Worm (Caenorhabditis elegans) whole organism, young adult: ENCODE measurements around the gene nhr-105.

Experiments used
- B0019.2 ChIP-seq: fragments of 200-800 bp; sonication (Bioruptor generic); conservative IDR thresholded peaks from 2 replicates; pipeline ENCODE4 v1.3.6; 2022; ENCODE audit warnings: missing genetic modification reagents, missing genetic modification characterization, missing compliant biosample characterization
- B0035.1 ChIP-seq: sonication (generic microtip); optimal IDR thresholded peaks from 2 replicates; lab custom pipeline; 2016; ENCODE audit warnings: missing genetic modification characterization, mild to moderate bottlenecking, missing compliant biosample characterization, missing genotype, missing genetic modification reagents
- C06A6.2 ChIP-seq: fragments of 200-800 bp; sonication (Bioruptor generic); conservative IDR thresholded peaks from 2 replicates; pipeline ENCODE4 v1.3.6; 2022; ENCODE audit warnings: missing genetic modification characterization, missing compliant biosample characterization
- C17E4.6 ChIP-seq: fragments of 200-800 bp; sonication (Bioruptor generic); IDR thresholded peaks from 2 replicates; pipeline ENCODE4 v1.3.6; 2022; ENCODE audit warnings: missing genetic modification reagents, missing genetic modification characterization, missing compliant biosample characterization
- F23B12.7 ChIP-seq: sonication (generic microtip); optimal IDR thresholded peaks from 2 replicates; lab custom pipeline; 2017; ENCODE audit warnings: missing genetic modification characterization, mild to moderate bottlenecking, missing compliant biosample characterization, antibody characterized with exemption, moderate library complexity; ENCODE audit not compliant: insufficient read depth
- F39B2.1 ChIP-seq: fragments of 200-800 bp; sonication (Bioruptor generic); IDR thresholded peaks from 2 replicates; pipeline ENCODE4 v1.3.6; 2022; ENCODE audit warnings: missing genetic modification reagents, missing genetic modification characterization, missing compliant biosample characterization
- F55B11.4 ChIP-seq: sonication (generic microtip); optimal IDR thresholded peaks from 2 replicates; lab custom pipeline; 2016; ENCODE audit warnings: missing compliant biosample characterization, missing genetic modification characterization, borderline replicate concordance; ENCODE audit not compliant: insufficient read depth
- F57C9.4 ChIP-seq: sonication (generic microtip); optimal IDR thresholded peaks from 2 replicates; lab custom pipeline; 2017; ENCODE audit warnings: mild to moderate bottlenecking, missing genetic modification characterization, missing compliant biosample characterization
- K11D2.4 ChIP-seq: fragments of 200-800 bp; sonication (Bioruptor generic); IDR thresholded peaks from 2 replicates; pipeline ENCODE4 v1.3.6; 2022; ENCODE audit warnings: missing genetic modification reagents, missing genetic modification characterization, missing compliant biosample characterization
- Y53F4B.3 ChIP-seq: fragments of 200-800 bp; sonication (Bioruptor generic); IDR thresholded peaks from 2 replicates; pipeline ENCODE4 v1.3.6; 2022; ENCODE audit warnings: missing genetic modification reagents, missing genetic modification characterization, missing compliant biosample characterization
- Y53G8AR.9 ChIP-seq: fragments of 200-800 bp; sonication (Bioruptor generic); conservative IDR thresholded peaks from 2 replicates; pipeline ENCODE4 v1.3.6; 2022; ENCODE audit warnings: missing genetic modification reagents, missing genetic modification characterization, missing compliant biosample characterization
- Y67H2A.10 ChIP-seq: fragments of 200-800 bp; sonication (Bioruptor generic); conservative IDR thresholded peaks from 2 replicates; pipeline ENCODE4 v1.3.6; 2022; ENCODE audit warnings: missing genetic modification reagents, missing genetic modification characterization, missing compliant biosample characterization
- Y95B8A.8 ChIP-seq: fragments of 200-800 bp; sonication (Bioruptor generic); IDR thresholded peaks from 2 replicates; pipeline ENCODE4 v1.3.6; 2022; ENCODE audit warnings: missing genetic modification reagents, missing genetic modification characterization, missing compliant biosample characterization
- aptf-3 ChIP-seq: fragments of 200-800 bp; sonication (Bioruptor generic); IDR thresholded peaks from 2 replicates; pipeline ENCODE4 v1.3.6; 2022; ENCODE audit warnings: missing genetic modification characterization, missing compliant biosample characterization
- atf-7 ChIP-seq: sonication (generic microtip); optimal IDR thresholded peaks from 2 replicates; lab custom pipeline; 2017; ENCODE audit warnings: mild to moderate bottlenecking, missing genetic modification characterization, missing compliant biosample characterization
- athp-1 ChIP-seq: sonication (generic microtip); optimal IDR thresholded peaks from 2 replicates; lab custom pipeline; 2017; ENCODE audit warnings: mild to moderate bottlenecking, missing genetic modification characterization, missing compliant biosample characterization
- bed-2 ChIP-seq: fragments of 200-800 bp; sonication (Bioruptor generic); IDR thresholded peaks from 2 replicates; pipeline ENCODE4 v1.3.6; 2022; ENCODE audit warnings: missing genetic modification reagents, missing genetic modification characterization, missing compliant biosample characterization
- ccch-3 ChIP-seq: fragments of 200-800 bp; sonication (Bioruptor generic); optimal IDR thresholded peaks from 2 replicates; lab custom pipeline; 2018; ENCODE audit warnings: mild to moderate bottlenecking, missing genetic modification characterization, missing compliant biosample characterization
- ceh-27 ChIP-seq: fragments of 200-800 bp; sonication (Bioruptor generic); optimal IDR thresholded peaks from 2 replicates; lab custom pipeline; 2018; ENCODE audit warnings: mild to moderate bottlenecking, missing genetic modification characterization, moderate library complexity, missing compliant biosample characterization
- ceh-40 ChIP-seq: fragments of 200-800 bp; sonication (Bioruptor generic); IDR thresholded peaks from 2 replicates; pipeline ENCODE4 v1.3.6; 2022; ENCODE audit warnings: missing genetic modification characterization, missing compliant biosample characterization
- ceh-58 ChIP-seq: fragments of 200-800 bp; sonication (Bioruptor generic); IDR thresholded peaks from 2 replicates; pipeline ENCODE4 v1.3.6; 2022; ENCODE audit warnings: missing genetic modification characterization, missing compliant biosample characterization
- die-1 ChIP-seq: sonication (generic microtip); optimal IDR thresholded peaks from 2 replicates; lab custom pipeline; 2016; ENCODE audit warnings: missing genotype, mild to moderate bottlenecking, missing genetic modification characterization, missing compliant biosample characterization
- dox-1 ChIP-seq: fragments of 200-800 bp; sonication (Bioruptor generic); IDR thresholded peaks from 2 replicates; pipeline ENCODE4 v1.3.6; 2022; ENCODE audit warnings: missing genetic modification reagents, missing genetic modification characterization, missing compliant biosample characterization
- dpl-1 ChIP-seq: fragments of 150-350 bp; optimal IDR thresholded peaks from 2 replicates; lab custom pipeline; 2014; ENCODE audit warnings: missing biosample characterization, missing genetic modification reagents, missing genetic modification characterization
- egl-44 ChIP-seq: fragments of 200-800 bp; sonication (Bioruptor generic); IDR thresholded peaks from 2 replicates; pipeline ENCODE4 v1.3.6; 2022; ENCODE audit warnings: missing genetic modification reagents, missing genetic modification characterization, missing compliant biosample characterization
- hlh-12 ChIP-seq: sonication (generic microtip); optimal IDR thresholded peaks from 2 replicates; lab custom pipeline; 2016; ENCODE audit warnings: missing genetic modification characterization, missing compliant biosample characterization
- let-526 ChIP-seq: fragments of 200-800 bp; sonication (Bioruptor generic); IDR thresholded peaks from 2 replicates; pipeline ENCODE4 v1.3.6; 2022; ENCODE audit warnings: missing genetic modification reagents, missing genetic modification characterization, missing compliant biosample characterization
- lsy-27 ChIP-seq: sonication (generic microtip); optimal IDR thresholded peaks from 2 replicates; lab custom pipeline; 2017; ENCODE audit warnings: missing genetic modification characterization, mild to moderate bottlenecking, missing compliant biosample characterization, antibody characterized with exemption, missing genotype, borderline replicate concordance; ENCODE audit not compliant: insufficient read depth
- mcd-1 ChIP-seq: fragments of 200-800 bp; sonication (Bioruptor generic); IDR thresholded peaks from 2 replicates; pipeline ENCODE4 v1.3.6; 2022; ENCODE audit warnings: missing genetic modification reagents, missing genetic modification characterization, missing compliant biosample characterization
- mel-28 ChIP-seq: sonication (generic microtip); optimal IDR thresholded peaks from 2 replicates; lab custom pipeline; 2016; ENCODE audit warnings: borderline replicate concordance, mild to moderate bottlenecking, missing genetic modification characterization, missing compliant biosample characterization
- mxl-1 ChIP-seq: sonication (generic microtip); optimal IDR thresholded peaks from 2 replicates; lab custom pipeline; 2016; ENCODE audit warnings: missing genetic modification characterization, missing compliant biosample characterization
- nhr-27 ChIP-seq: fragments of 200-800 bp; sonication (Bioruptor generic); optimal IDR thresholded peaks from 2 replicates; lab custom pipeline; 2018; ENCODE audit warnings: mild to moderate bottlenecking, missing genetic modification characterization, moderate library complexity, missing compliant biosample characterization
- pha-4 ChIP-seq: fragments of 150-350 bp; sonication (generic microtip); optimal IDR thresholded peaks from 2 replicates; lab custom pipeline; 2014; ENCODE audit warnings: missing biosample characterization, missing genetic modification reagents, missing genetic modification characterization
- rec-8 ChIP-seq, 2 experiments: sonication (generic microtip); optimal IDR thresholded peaks; 2 replicates each; lab custom pipeline; 2016; ENCODE audit warnings: mild to moderate bottlenecking in 2 of 2, missing genetic modification characterization in 2 of 2, missing genetic modification reagents in 2 of 2, missing genotype in 2 of 2, missing biosample characterization in 1 of 2, missing compliant biosample characterization in 1 of 2, moderate library complexity in 1 of 2
- snpc-1.1 ChIP-seq: sonication (generic microtip); optimal IDR thresholded peaks from 2 replicates; lab custom pipeline; 2017; ENCODE audit warnings: missing genetic modification characterization, mild to moderate bottlenecking, missing compliant biosample characterization, antibody characterized with exemption, moderate library complexity, missing genotype, missing genetic modification reagents; ENCODE audit not compliant: insufficient read depth
- snpc-1.3 ChIP-seq: sonication (generic microtip); optimal IDR thresholded peaks from 2 replicates; lab custom pipeline; 2017; ENCODE audit warnings: missing genetic modification characterization, mild to moderate bottlenecking, missing compliant biosample characterization, antibody characterized with exemption, moderate library complexity, missing genotype, missing genetic modification reagents; ENCODE audit not compliant: insufficient read depth
- snpc-4 ChIP-seq, 5 experiments: fragments of 150-350 bp in 1 of 5; sonication (generic microtip) in 4 of 5; optimal IDR thresholded peaks; 2 replicates each; lab custom pipeline; 2014 to 2018; ENCODE audit warnings: missing genetic modification characterization in 5 of 5, missing biosample characterization in 3 of 5, antibody characterized with exemption in 2 of 5, mild to moderate bottlenecking in 2 of 5, missing compliant biosample characterization in 2 of 5, missing genotype in 2 of 5, moderate library complexity in 2 of 5, missing genetic modification reagents in 1 of 5
- tbp1 ChIP-seq: fragments of 200-800 bp; sonication (Bioruptor generic); optimal IDR thresholded peaks from 2 replicates; lab custom pipeline; 2018; ENCODE audit warnings: mild to moderate bottlenecking, missing genetic modification characterization, missing compliant biosample characterization
- tlf-1 ChIP-seq: fragments of 200-800 bp; sonication (Bioruptor generic); optimal IDR thresholded peaks from 2 replicates; lab custom pipeline; 2018; ENCODE audit warnings: mild to moderate bottlenecking, missing genetic modification characterization, missing compliant biosample characterization
- xnd-1 ChIP-seq: sonication (generic microtip); optimal IDR thresholded peaks from 2 replicates; lab custom pipeline; 2016; ENCODE audit warnings: missing genotype, missing genetic modification reagents, missing genetic modification characterization, missing compliant biosample characterization
- zfh-2 ChIP-seq: fragments of 200-800 bp; sonication (Bioruptor generic); conservative IDR thresholded peaks from 2 replicates; pipeline ENCODE4 v1.3.6; 2022; ENCODE audit warnings: missing genetic modification reagents, missing genetic modification characterization, missing compliant biosample characterization
- ztf-22 ChIP-seq: fragments of 200-800 bp; sonication (Bioruptor generic); optimal IDR thresholded peaks from 2 replicates; lab custom pipeline; 2018; ENCODE audit warnings: mild to moderate bottlenecking, missing genetic modification characterization, moderate library complexity, missing compliant biosample characterization
- ztf-26 ChIP-seq: sonication (generic microtip); optimal IDR thresholded peaks from 2 replicates; lab custom pipeline; 2017; ENCODE audit warnings: missing genetic modification characterization, missing compliant biosample characterization

The nhr-105 gene

ce11 chrIV:7075063-7075462 is 25.1 kb downstream of the nhr-105 start, which contains the start of gene srg-50:
Gene srg-50, minus strand, starts transcription at chrIV:7075163.
- TF ChIP-seq ztf-22 (GFP tag; lab: Kevin White, UChicago) (no peak), zfh-2 (no peak), snpc-1.3 (tag; lab: Kevin White, UChicago) (no peak), Y67H2A.10 (no peak), F55B11.4 (tag; lab: Kevin White, UChicago) (no peak), ceh-27 (GFP tag; lab: Kevin White, UChicago) (no peak), B0019.2 (GFP tag; lab: Robert Waterston, UW) (no peak)

ce11 chrIV:7081214-7081613 is 31.3 kb downstream of the nhr-105 start, which contains the start of gene Y43B11AR.1:
Gene Y43B11AR.1, plus strand, starts transcription at chrIV:7081514.
- no peak for TF ChIP-seq dox-1 (GFP tag; lab: Robert Waterston, UW)
- no peak for TF ChIP-seq lsy-27 (tag; lab: Kevin White, UChicago)
- TF ChIP-seq ztf-22 (GFP tag; lab: Kevin White, UChicago), result no peak
- TF ChIP-seq die-1 (tag; lab: Kevin White, UChicago), result no peak
- no peak for TF ChIP-seq B0019.2 (GFP tag; lab: Robert Waterston, UW)
- no peak for TF ChIP-seq xnd-1 (tag; lab: Kevin White, UChicago)
- TF ChIP-seq mxl-1 (tag; lab: Kevin White, UChicago), result no peak
- TF ChIP-seq ztf-26 (tag; lab: Kevin White, UChicago), result no peak
- no peak for TF ChIP-seq F23B12.7 (tag; lab: Kevin White, UChicago)
- TF ChIP-seq egl-44, result no peak
- no peak for TF ChIP-seq B0035.1 (tag; lab: Kevin White, UChicago)
- no peak for TF ChIP-seq mel-28
- no peak for TF ChIP-seq mcd-1 (GFP tag; lab: Robert Waterston, UW)
- TF ChIP-seq K11D2.4 (GFP tag; lab: Robert Waterston, UW), result no peak
- no peak for TF ChIP-seq Y95B8A.8 (GFP tag; lab: Robert Waterston, UW)
- TF ChIP-seq zfh-2, result no peak
- TF ChIP-seq snpc-4 (GFP tag; optimal IDR thresholded peaks at IDR 0.05; lab: Kevin White, UChicago), result no peak
- no peak for TF ChIP-seq snpc-4 (tag; optimal IDR thresholded peaks at IDR 0.05; lab: Kevin White, UChicago)
- no peak for TF ChIP-seq hlh-12 (tag; lab: Kevin White, UChicago)
- TF ChIP-seq Y53G8AR.9 (GFP tag; lab: Robert Waterston, UW), result no peak
- TF ChIP-seq, all 124 proteins: peak for 0

ce11 chrIV:7083382-7083784 is 33.4 kb downstream of the nhr-105 start, which contains the start of gene Y43B11AR.3:
Gene Y43B11AR.3, minus strand, starts transcription at chrIV:7083716.
- TF ChIP-seq K11D2.4 (GFP tag; lab: Robert Waterston, UW), result no peak
- TF ChIP-seq F57C9.4 (tag; lab: Kevin White, UChicago), result no peak
- TF ChIP-seq ceh-40, result peak; percentile 64; the same call in 1 of the 2 replicates
- TF ChIP-seq F39B2.1, result no peak
- no peak for TF ChIP-seq bed-2 (GFP tag; lab: Robert Waterston, UW)
- TF ChIP-seq tlf-1, result peak; percentile 61
- peak; percentile 83 for TF ChIP-seq athp-1 (tag; lab: Kevin White, UChicago)
- TF ChIP-seq B0019.2 (GFP tag; lab: Robert Waterston, UW), result peak; percentile 74; the same call in 1 of the 2 replicates
- TF ChIP-seq C06A6.2 (GFP tag; lab: Robert Waterston, UW), result no peak
- TF ChIP-seq atf-7 (tag; lab: Kevin White, UChicago), result peak; percentile 59
- no peak for TF ChIP-seq pha-4
- TF ChIP-seq nhr-27, result peak; percentile 2
- TF ChIP-seq Y53F4B.3 (GFP tag; lab: Robert Waterston, UW), result no peak
- TF ChIP-seq F23B12.7 (tag; lab: Kevin White, UChicago), result no peak
- peak; percentile 83 for TF ChIP-seq C17E4.6 (GFP tag; lab: Robert Waterston, UW)
- TF ChIP-seq aptf-3 (GFP tag; lab: Robert Waterston, UW), result no peak; the same call in 1 of the 2 replicates
- TF ChIP-seq snpc-1.1 (tag; lab: Kevin White, UChicago), result peak; percentile 80
- TF ChIP-seq rec-8 (tag; optimal IDR thresholded peaks at IDR 0.05; lab: Kevin White, UChicago), result peak in 1 of 2 experiments; percentile 75
- TF ChIP-seq ccch-3 (GFP tag; lab: Kevin White, UChicago), result no peak
- TF ChIP-seq ceh-58 (GFP tag; lab: Robert Waterston, UW), result peak; percentile 90
- TF ChIP-seq let-526 (GFP tag; lab: Robert Waterston, UW), result no peak
- no peak for TF ChIP-seq dpl-1
- peak; percentile 72 for TF ChIP-seq tbp1 (GFP tag; lab: Kevin White, UChicago)
